Worm (Caenorhabditis elegans): ENCODE results near the gene ZK688.5.

The ZK688.5 gene

ce11 chrIII:7940819-7941218, 49.4 kb upstream of the ZK688.5 start, which contains the start of gene C29E4.12 (continued):
- TF ChIP-seq nhr-85 (tag), result peak; percentile 86
- peak; percentile 40 for TF ChIP-seq unc-130 (tag; optimal IDR thresholded peaks at IDR 0.05)
- no peak for TF ChIP-seq hlh-4 (tag; optimal IDR thresholded peaks at IDR 0.05)
- no peak for TF ChIP-seq C34B4.2 (tag; optimal IDR thresholded peaks at IDR 0.05)
- TF ChIP-seq nhr-28 (tag; optimal IDR thresholded peaks at IDR 0.05), result no peak
- peak; percentile 98 to 99 for TF ChIP-seq lin-35 (GFP tag; optimal IDR thresholded peaks at IDR 0.05)
- TF ChIP-seq ceh-8 (GFP tag; optimal IDR thresholded peaks at IDR 0.05), result no peak
- no peak for TF ChIP-seq ceh-63 (GFP tag; optimal IDR thresholded peaks at IDR 0.05)
- TF ChIP-seq skn-1 (tag; optimal IDR thresholded peaks at IDR 0.05), result peak; percentile 81
- no peak for TF ChIP-seq ets-5 (GFP tag; IDR thresholded peaks at IDR 0.05)
- peak; percentile 82 to 98 for TF ChIP-seq efl-1 (optimal IDR thresholded peaks at IDR 0.05)
- peak; percentile 98 to 100 for TF ChIP-seq efl-1 (GFP tag; optimal IDR thresholded peaks at IDR 0.05 in 1 of 2)
- no peak for TF ChIP-seq vab-15 (tag; optimal IDR thresholded peaks at IDR 0.05)
- peak; percentile 62 for TF ChIP-seq nhr-237 (tag; optimal IDR thresholded peaks at IDR 0.05)
- TF ChIP-seq Y116A8C.19 (tag; optimal IDR thresholded peaks at IDR 0.05; ENCODE audit: borderline replicate concordance), result no peak
- no peak for TF ChIP-seq sox-4 (tag; optimal IDR thresholded peaks at IDR 0.05)
- no peak for TF ChIP-seq aha-1 (tag; optimal IDR thresholded peaks at IDR 0.05)
- TF ChIP-seq ces-1 (GFP tag; optimal IDR thresholded peaks at IDR 0.05), result no peak
- TF ChIP-seq pag-3 (tag; optimal IDR thresholded peaks at IDR 0.05; ENCODE audit: borderline replicate concordance, insufficient read depth), result no peak
- no peak for TF ChIP-seq ztf-4 (tag; optimal IDR thresholded peaks at IDR 0.05)
- no peak for TF ChIP-seq fkh-10 (GFP tag; optimal IDR thresholded peaks at IDR 0.05)
- peak; percentile 7 for TF ChIP-seq fos-1 (tag; optimal IDR thresholded peaks at IDR 0.05)
- peak in 2 of 6 experiments; percentile 4 to 64 for TF ChIP-seq elt-3 (tag; optimal IDR thresholded peaks at IDR 0.05)
- TF ChIP-seq lin-39 (tag; optimal IDR thresholded peaks at IDR 0.05), result peak; percentile 41
- TF ChIP-seq tbx-2 (tag; optimal IDR thresholded peaks at IDR 0.05), result peak; percentile 77
- peak; percentile 82 for TF ChIP-seq C16A3.4 (tag; optimal IDR thresholded peaks at IDR 0.05)
- peak; percentile 61 for TF ChIP-seq lir-3 (tag; optimal IDR thresholded peaks at IDR 0.05; ENCODE audit: poor library complexity)
- no peak for TF ChIP-seq nhr-12 (tag; optimal IDR thresholded peaks at IDR 0.05)
- peak; percentile 26 for TF ChIP-seq elt-2 (tag; optimal IDR thresholded peaks at IDR 0.05)
- peak; percentile 65 for TF ChIP-seq pax-3 (tag; optimal IDR thresholded peaks at IDR 0.05)
- TF ChIP-seq egl-13 (tag; optimal IDR thresholded peaks at IDR 0.05), result peak; percentile 26

- TF ChIP-seq ama-1 (optimal IDR thresholded peaks at IDR 0.05) (no peak), fkh-4 (tag; optimal IDR thresholded peaks at IDR 0.05; ENCODE audit: borderline replicate concordance) (no peak), aha-1 (tag; optimal IDR thresholded peaks at IDR 0.05) (no peak), lin-13 (GFP tag; optimal IDR thresholded peaks at IDR 0.05) (no peak), lin-15B (tag; optimal IDR thresholded peaks at IDR 0.05) (no peak)
These were observed 46.1 kb upstream of the ZK688.5 start, which contains the start of gene C29E4.10 for ce11 chrIII:7937548-7937947. TSS of gene C29E4.10 (plus strand) at chrIII:7937848.

ce11 chrIII:7933235-7933634, 41.8 kb upstream of the ZK688.5 start, which contains the start of gene ran-2:
TSS of gene ran-2 (plus strand) at chrIII:7933535.
- peak in 1 of 2 experiments; percentile 11 for TF ChIP-seq lin-35 (GFP tag; optimal IDR thresholded peaks at IDR 0.05)
- no peak for TF ChIP-seq nhr-71 (tag; optimal IDR thresholded peaks at IDR 0.05)

- TF ChIP-seq ceh-82 (tag; optimal IDR thresholded peaks at IDR 0.05), result peak in 1 of 3 experiments; percentile 35
- no peak for TF ChIP-seq pqm-1 (tag; optimal IDR thresholded peaks at IDR 0.05)
- no peak for TF ChIP-seq nhr-237 (tag; optimal IDR thresholded peaks at IDR 0.05)
- TF ChIP-seq nhr-84 (tag; optimal IDR thresholded peaks at IDR 0.05), result no peak
- no peak for TF ChIP-seq hlh-4 (tag; optimal IDR thresholded peaks at IDR 0.05)
- TF ChIP-seq blmp-1 (tag; optimal IDR thresholded peaks at IDR 0.05), result peak; percentile 33
- no peak for TF ChIP-seq elt-2 (tag; optimal IDR thresholded peaks at IDR 0.05)
- TF ChIP-seq lin-39 (tag; optimal IDR thresholded peaks at IDR 0.05), result peak; percentile 29
- TF ChIP-seq ztf-4 (tag; optimal IDR thresholded peaks at IDR 0.05), result no peak
- peak in 1 of 2 experiments; percentile 17 for TF ChIP-seq mdl-1 (tag; optimal IDR thresholded peaks at IDR 0.05)
- no peak for TF ChIP-seq fos-1 (tag; optimal IDR thresholded peaks at IDR 0.05)
- no peak for TF ChIP-seq ceh-90 (tag; optimal IDR thresholded peaks at IDR 0.05)
- no peak for TF ChIP-seq pax-3 (tag; optimal IDR thresholded peaks at IDR 0.05)
- TF ChIP-seq rnt-1 (tag; optimal IDR thresholded peaks at IDR 0.05), result peak; percentile 64
- TF ChIP-seq skn-1 (tag; optimal IDR thresholded peaks at IDR 0.05), result peak; percentile 24
- TF ChIP-seq F16B12.6 (tag; optimal IDR thresholded peaks at IDR 0.05), result peak; percentile 44
- peak; percentile 34 for TF ChIP-seq swsn-7 (tag; optimal IDR thresholded peaks at IDR 0.05)
- no peak for TF ChIP-seq unc-62 (GFP tag; optimal IDR thresholded peaks at IDR 0.05)
- peak; percentile 64 to 74 for TF ChIP-seq lsy-2 (tag; optimal IDR thresholded peaks at IDR 0.05)
- peak; percentile 27 for TF ChIP-seq nhr-90 (tag; optimal IDR thresholded peaks at IDR 0.05; ENCODE audit: poor library complexity)
These were observed 37.2 kb upstream of the ZK688.5 start, which contains the start of the genes C29E4.13 and npp-15 for ce11 chrIII:7928549-7929129. TSS of gene C29E4.13 (minus strand) at chrIII:7928717. TSS of gene npp-15 (plus strand) at chrIII:7929043.

All from whole organism, L1 larva.